Fruit fly (Drosophila melanogaster): ENCODE measurements around the gene mRpL17.

Gene mRpL17

DNA sequence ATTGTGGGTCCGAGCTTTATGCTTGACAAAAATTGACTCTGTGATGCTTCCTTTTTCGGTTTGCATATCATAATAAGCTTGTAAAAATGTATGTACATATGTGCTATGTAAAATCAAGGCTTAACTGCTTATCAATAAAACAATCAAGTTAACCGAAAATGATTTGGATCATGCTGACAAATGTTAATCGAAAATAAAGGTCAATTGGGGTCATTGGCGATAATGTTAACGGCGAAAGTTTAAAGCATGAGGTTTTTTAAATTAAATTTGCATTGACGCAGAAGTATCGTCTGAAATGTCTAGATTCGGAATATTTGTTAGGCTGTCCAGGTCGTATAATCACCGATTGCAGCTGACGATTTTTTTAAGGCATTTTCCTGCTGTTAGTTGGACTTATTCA, 48.3 kb upstream of the mRpL17 start, which contains the start of gene Kaz1-ORFB:
Gene Kaz1-ORFB, plus strand, starts transcription at position 301 of the 400 bp plus-strand sequence.
- TF ChIP-seq CG32006 (GFP tag; optimal IDR thresholded peaks at IDR 0.05): no peak
- TF ChIP-seq lz (GFP tag; optimal IDR thresholded peaks at IDR 0.05): no peak
- no peak for TF ChIP-seq CG6163 (GFP tag; IDR thresholded peaks at IDR 0.05)
- no peak for TF ChIP-seq Smox (GFP tag; optimal IDR thresholded peaks at IDR 0.05)
- TF ChIP-seq cyc (GFP tag; optimal IDR thresholded peaks at IDR 0.05): no peak
- no peak for TF ChIP-seq CG8319 (GFP tag; optimal IDR thresholded peaks at IDR 0.05)
- no peak for TF ChIP-seq Hr39 (GFP tag; optimal IDR thresholded peaks at IDR 0.05)
- TF ChIP-seq pdm3 (GFP tag; optimal IDR thresholded peaks at IDR 0.05): no peak
- TF ChIP-seq OdsH (GFP tag; optimal IDR thresholded peaks at IDR 0.05): no peak
- no peak for TF ChIP-seq salr (GFP tag; optimal IDR thresholded peaks at IDR 0.05)
- no peak for TF ChIP-seq fd85E (GFP tag; optimal IDR thresholded peaks at IDR 0.05)
- TF ChIP-seq dac (GFP tag; optimal IDR thresholded peaks at IDR 0.05): no peak

- TF ChIP-seq svp (GFP tag) (peak; percentile 92), Smox (GFP tag; optimal IDR thresholded peaks at IDR 0.05) (no peak), fd59A (GFP tag; optimal IDR thresholded peaks at IDR 0.05) (no peak)
These were observed 47.0 kb upstream of the mRpL17 start, which contains the start of gene CG13877 for dm6 chr3L:217480-218118. CG13877 (plus strand) TSS chr3L:218068.

DNA sequence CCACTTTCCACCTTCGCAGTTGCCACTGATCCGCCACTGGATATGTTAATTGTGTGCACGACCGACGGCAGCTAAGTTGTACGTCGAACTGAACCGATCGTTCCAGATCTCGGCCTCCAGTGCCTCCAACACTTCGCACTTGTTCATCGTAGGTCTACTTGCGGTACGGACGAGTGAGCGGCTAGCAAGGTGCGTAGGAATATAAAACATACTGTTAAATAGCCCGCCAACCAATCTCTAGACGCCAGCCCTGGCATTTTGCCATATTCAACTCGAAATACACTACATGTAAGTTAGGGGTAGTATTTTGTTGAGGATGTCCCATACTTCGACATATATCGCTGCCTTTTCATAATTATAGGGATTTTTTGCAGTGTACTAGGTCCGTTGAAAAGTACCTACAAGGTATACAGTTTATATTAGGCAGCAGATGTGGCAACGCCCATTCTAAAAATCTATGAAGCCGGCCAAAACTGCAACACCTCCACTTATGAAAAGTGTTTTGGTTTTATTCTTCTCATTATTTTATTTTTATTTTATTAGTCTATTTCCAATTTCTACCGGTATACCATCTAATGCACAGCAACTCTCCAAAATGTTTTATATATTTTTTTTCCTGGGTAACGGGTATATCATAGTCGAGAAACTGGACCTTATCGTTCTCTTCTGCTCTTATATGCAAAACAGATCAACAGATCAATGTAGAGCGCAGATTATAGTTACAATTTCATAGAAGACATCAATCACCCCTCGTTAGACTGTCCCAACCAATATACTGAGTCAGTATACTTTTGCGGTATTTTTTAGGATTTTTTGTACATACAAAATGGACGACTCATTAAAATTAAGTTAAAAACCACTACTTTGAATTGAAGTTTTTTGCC, 41.3 kb upstream of the mRpL17 start, which contains the start of the genes pyx and CG33229:
Gene pyx, minus strand, starts transcription at position 51 of the 884 bp plus-strand sequence.
Gene CG33229, plus strand, starts transcription at position 834 of the 884 bp plus-strand sequence.
- TF ChIP-seq ss (GFP tag; optimal IDR thresholded peaks at IDR 0.05) (peak; percentile 12 to 44), CG4318 (GFP tag; optimal IDR thresholded peaks at IDR 0.05) (no peak), salr (GFP tag; optimal IDR thresholded peaks at IDR 0.05) (peak; percentile 72), CG6792 (GFP tag; optimal IDR thresholded peaks at IDR 0.05) (peak; percentile 74), CG6854 (GFP tag; optimal IDR thresholded peaks at IDR 0.05) (no peak), acj6 (GFP tag; optimal IDR thresholded peaks at IDR 0.05) (peak; percentile 88), cyc (GFP tag; optimal IDR thresholded peaks at IDR 0.05) (peak; percentile 89), Eip75B (GFP tag; optimal IDR thresholded peaks at IDR 0.05) (peak; percentile 79), fd85E (GFP tag; optimal IDR thresholded peaks at IDR 0.05) (no peak), Hr39 (GFP tag; optimal IDR thresholded peaks at IDR 0.05) (peak; percentile 89), Eip93F (GFP tag; optimal IDR thresholded peaks at IDR 0.05) (peak; percentile 79), CG3919 (GFP tag; optimal IDR thresholded peaks at IDR 0.05) (peak; percentile 78), eg (GFP tag; IDR thresholded peaks at IDR 0.05) (peak; percentile 86), Hr4 (GFP tag; optimal IDR thresholded peaks at IDR 0.05) (peak; percentile 92), CG10669 (GFP tag; optimal IDR thresholded peaks at IDR 0.05) (peak; percentile 72), pdm3 (GFP tag; optimal IDR thresholded peaks at IDR 0.05) (peak; percentile 86), fkh (GFP tag; optimal IDR thresholded peaks at IDR 0.05) (no peak), CG16779 (tag; optimal IDR thresholded peaks at IDR 0.05) (no peak), CG6808 (GFP tag; optimal IDR thresholded peaks at IDR 0.05) (peak; percentile 71), lz (GFP tag; optimal IDR thresholded peaks at IDR 0.05) (peak; percentile 88), CG6163 (GFP tag; IDR thresholded peaks at IDR 0.05) (peak; percentile 81), CG3032 (tag; optimal IDR thresholded peaks at IDR 0.05) (peak; percentile 81), CG11294 (GFP tag; IDR thresholded peaks at IDR 0.05) (peak; percentile 65; the same call in 1 of the 2 replicates), Ets21C (GFP tag; optimal IDR thresholded peaks at IDR 0.05) (peak; percentile 86), CG34406 (GFP tag; optimal IDR thresholded peaks at IDR 0.05) (peak; percentile 75), OdsH (GFP tag; optimal IDR thresholded peaks at IDR 0.05) (peak; percentile 87), CG8632 (GFP tag; optimal IDR thresholded peaks at IDR 0.05) (peak; percentile 67), fd59A (GFP tag; optimal IDR thresholded peaks at IDR 0.05) (peak; percentile 64), CG9139 (GFP tag; optimal IDR thresholded peaks at IDR 0.05) (no peak), Smox (GFP tag; optimal IDR thresholded peaks at IDR 0.05) (peak; percentile 78), Ets96B (tag; optimal IDR thresholded peaks at IDR 0.05) (peak; percentile 70), CG11762 (GFP tag; optimal IDR thresholded peaks at IDR 0.05; ENCODE audit: insufficient read depth) (peak; percentile 40), dsx (GFP tag; optimal IDR thresholded peaks at IDR 0.05; ENCODE audit: poor library complexity, severe bottlenecking) (peak; percentile 67), CG15336 (GFP tag; IDR thresholded peaks at IDR 0.05) (peak; percentile 62), Sox102F (GFP tag; optimal IDR thresholded peaks at IDR 0.05) (peak; percentile 74), CG8319 (GFP tag; optimal IDR thresholded peaks at IDR 0.05) (peak; percentile 57), vri (GFP tag; optimal IDR thresholded peaks at IDR 0.05) (no peak), achi (GFP tag; optimal IDR thresholded peaks at IDR 0.05) (peak; percentile 78), Lpt (GFP tag; optimal IDR thresholded peaks at IDR 0.05) (peak; percentile 65), dac (GFP tag; optimal IDR thresholded peaks at IDR 0.05) (peak; percentile 80)
